Worm (Caenorhabditis elegans) whole organism, L4 larva: ENCODE results near the gene tre-4.

ENCODE experiments used
- F49E8.2 ChIP-seq: sonication (generic microtip); optimal IDR thresholded peaks from 2 replicates; lab custom pipeline; 2016; ENCODE audit warnings: missing compliant biosample characterization, mild to moderate bottlenecking, missing genetic modification characterization, borderline replicate concordance
- R02D3.7 ChIP-seq: fragments of 150-350 bp; sonication (generic microtip); optimal IDR thresholded peaks from 3 replicates; lab custom pipeline; 2014; ENCODE audit warnings: missing biosample characterization, missing genetic modification characterization
- aly-2 ChIP-seq: sonication (generic microtip); optimal IDR thresholded peaks from 2 replicates; lab custom pipeline; 2018; ENCODE audit warnings: missing biosample characterization, missing genetic modification characterization
- ama-1 ChIP-seq: fragments of 150-350 bp; optimal IDR thresholded peaks from 2 replicates; lab custom pipeline; 2014; ENCODE audit warnings: inconsistent platforms, mixed read lengths
- ceh-28 ChIP-seq: fragments of 150-350 bp; optimal IDR thresholded peaks from 2 replicates; lab custom pipeline; 2014; ENCODE audit warnings: missing biosample characterization, missing genetic modification reagents, missing genetic modification characterization
- ceh-62 ChIP-seq: sonication (generic microtip); optimal IDR thresholded peaks from 2 replicates; lab custom pipeline; 2017; ENCODE audit warnings: missing biosample characterization, missing genetic modification characterization
- egl-27 ChIP-seq: sonication (generic microtip); optimal IDR thresholded peaks from 3 replicates; lab custom pipeline; 2017; ENCODE audit warnings: missing biosample characterization, missing genetic modification reagents, missing genetic modification characterization
- nhr-28 ChIP-seq: fragments of 150-350 bp; optimal IDR thresholded peaks from 2 replicates; lab custom pipeline; 2014; ENCODE audit warnings: missing biosample characterization, missing genetic modification characterization
- pqm-1 ChIP-seq: sonication (generic microtip); optimal IDR thresholded peaks from 2 replicates; lab custom pipeline; 2017; ENCODE audit warnings: missing biosample characterization, missing genetic modification characterization
- unc-130 ChIP-seq: sonication (generic microtip); optimal IDR thresholded peaks from 2 replicates; lab custom pipeline; 2016; ENCODE audit warnings: missing genetic modification reagents, missing genetic modification characterization, missing compliant biosample characterization

ce11 chrX:13510997-13511396, 39.0 kb downstream of the tre-4 start, which contains the start of gene col-185:
- no peak for TF ChIP-seq nhr-28 (tag; lab: Kevin White, UChicago)
- no peak for TF ChIP-seq aly-2 (tag; lab: Kevin White, UChicago)
- TF ChIP-seq ceh-62 (tag; lab: Kevin White, UChicago): no peak
- TF ChIP-seq pqm-1 (tag; lab: Kevin White, UChicago): no peak
- TF ChIP-seq ama-1 (lab: Kevin White, UChicago): no peak
- no peak for TF ChIP-seq F49E8.2 (tag; lab: Kevin White, UChicago)
- no peak for TF ChIP-seq unc-130 (GFP tag; lab: Kevin White, UChicago)
- TF ChIP-seq R02D3.7 (tag; lab: Kevin White, UChicago): no peak
- no peak for TF ChIP-seq egl-27
- no peak for TF ChIP-seq ceh-28 (tag; lab: Kevin White, UChicago)
